Worm (Caenorhabditis elegans): ENCODE results near the gene ctsa-3.1.

DNA sequence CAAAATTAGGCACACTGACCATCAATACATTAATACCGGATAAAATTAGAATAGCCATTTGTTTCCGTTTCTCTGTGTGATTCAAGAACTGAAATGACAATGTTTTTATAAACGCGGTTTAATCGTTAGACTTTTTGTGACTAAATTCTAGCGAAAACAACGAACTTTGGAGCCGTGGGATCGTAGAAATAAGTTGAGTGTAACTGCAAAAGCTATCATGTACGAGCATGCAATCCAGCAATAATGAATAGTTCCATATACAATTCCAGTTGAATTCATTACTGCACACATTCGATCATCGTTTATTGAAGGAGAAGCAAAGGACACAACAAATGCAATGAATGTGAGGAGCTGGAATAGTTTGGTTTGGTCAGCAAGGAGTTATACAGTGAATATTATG, 46.5 kb upstream of the ctsa-3.1 start:
- TF ChIP-seq madf-6 (GFP tag; IDR thresholded peaks at IDR 0.05): no peak
- TF ChIP-seq madf-8 (GFP tag; conservative IDR thresholded peaks at IDR 0.05): no peak
- TF ChIP-seq ama-1 (optimal IDR thresholded peaks at IDR 0.05): no peak
- TF ChIP-seq ama-1 (GFP tag; optimal IDR thresholded peaks at IDR 0.05): no peak
- TF ChIP-seq hlh-12 (tag; optimal IDR thresholded peaks at IDR 0.05): no peak
- no peak for TF ChIP-seq sptf-2 (GFP tag; optimal IDR thresholded peaks at IDR 0.05)
- TF ChIP-seq nhr-90 (tag; optimal IDR thresholded peaks at IDR 0.05): no peak
- TF ChIP-seq egl-44 (GFP tag; IDR thresholded peaks at IDR 0.05): no peak
